Worm (Caenorhabditis elegans): ENCODE measurements around the gene tpa-1.

tpa-1 gene

DNA sequence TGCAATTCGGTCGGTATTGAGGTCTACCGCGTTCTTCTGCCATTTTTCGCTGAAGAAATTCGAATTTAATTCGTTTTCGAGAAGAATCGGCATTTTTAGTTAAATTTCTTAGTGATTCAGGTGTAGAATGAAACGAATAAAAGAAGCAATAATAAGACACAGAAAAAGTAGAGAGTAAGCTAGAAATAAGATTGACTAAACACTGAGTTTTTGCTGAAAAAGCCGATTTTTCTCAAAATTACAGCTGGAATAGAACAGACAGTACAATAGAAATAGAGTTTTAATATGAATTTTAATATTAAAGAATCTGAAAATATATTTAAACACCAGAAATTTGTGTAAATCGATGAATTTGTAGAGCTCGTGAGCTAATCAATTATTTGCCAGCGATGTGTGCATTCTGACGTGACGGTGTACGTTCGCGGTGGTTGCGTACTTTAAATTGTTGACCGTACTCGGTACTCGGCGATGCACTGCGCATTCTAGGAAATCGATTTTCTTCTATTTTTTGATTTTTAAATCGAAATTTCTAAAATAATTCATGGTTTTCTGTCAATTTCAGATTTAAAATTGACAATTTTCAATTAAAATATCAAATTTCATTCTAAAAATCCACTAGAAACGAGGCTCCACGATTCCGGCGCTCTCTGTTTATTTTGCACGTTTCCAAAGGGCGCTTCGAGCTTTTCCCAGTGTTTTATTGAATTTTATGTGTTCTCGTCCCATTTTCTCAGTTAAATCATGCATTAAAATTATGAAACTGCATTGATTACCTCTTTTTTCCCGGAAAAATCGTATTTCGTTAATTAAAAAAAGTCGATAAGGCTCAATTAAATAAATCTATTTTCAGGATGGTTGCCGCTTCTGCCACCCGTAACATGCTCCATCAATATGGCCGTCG, 34.4 kb downstream of the tpa-1 start, which contains the start of the genes grld-1 and cox-6C (continued):
- TF ChIP-seq zip-11 (GFP tag; IDR thresholded peaks at IDR 0.05), result no peak
- TF ChIP-seq arid-1 (GFP tag; conservative IDR thresholded peaks at IDR 0.05), result no peak
- no peak for TF ChIP-seq nhr-25 (tag; optimal IDR thresholded peaks at IDR 0.05; ENCODE audit: borderline replicate concordance, insufficient read depth)
- peak; percentile 65 for TF ChIP-seq mep-1 (tag; optimal IDR thresholded peaks at IDR 0.05)
- no peak for TF ChIP-seq nhr-10 (tag; optimal IDR thresholded peaks at IDR 0.05)
- no peak for TF ChIP-seq nhr-111 (GFP tag; optimal IDR thresholded peaks at IDR 0.05)
- TF ChIP-seq nhr-237 (tag; optimal IDR thresholded peaks at IDR 0.05), result no peak
- no peak for TF ChIP-seq tag-97 (GFP tag; IDR thresholded peaks at IDR 0.05)
- peak; percentile 45 for TF ChIP-seq dpl-1 (GFP tag; optimal IDR thresholded peaks at IDR 0.05)
- TF ChIP-seq nhr-41 (GFP tag; IDR thresholded peaks at IDR 0.05), result no peak
- no peak for TF ChIP-seq unc-39 (tag; optimal IDR thresholded peaks at IDR 0.05)
- peak; percentile 54 for TF ChIP-seq hlh-30 (tag; optimal IDR thresholded peaks at IDR 0.05; ENCODE audit: insufficient read depth)
- no peak for TF ChIP-seq lin-39 (tag; optimal IDR thresholded peaks at IDR 0.05)
- no peak for TF ChIP-seq lir-3 (tag; optimal IDR thresholded peaks at IDR 0.05)
- TF ChIP-seq nhr-11 (tag; optimal IDR thresholded peaks at IDR 0.05), result no peak
- TF ChIP-seq ceh-20 (GFP tag; IDR thresholded peaks at IDR 0.05), result no peak
- no peak for TF ChIP-seq lin-1 (GFP tag; IDR thresholded peaks at IDR 0.05)
- no peak for TF ChIP-seq ztf-11 (tag; optimal IDR thresholded peaks at IDR 0.05)
- no peak for TF ChIP-seq aly-2 (tag; optimal IDR thresholded peaks at IDR 0.05)
- TF ChIP-seq hmg-1.1 (GFP tag; IDR thresholded peaks at IDR 0.05), result peak; percentile 43
- peak; percentile 82 to 97 for TF ChIP-seq lsy-2 (tag; optimal IDR thresholded peaks at IDR 0.05)
- peak in 1 of 2 experiments; percentile 26 for TF ChIP-seq mdl-1 (tag; optimal IDR thresholded peaks at IDR 0.05)
- TF ChIP-seq ama-1 (optimal IDR thresholded peaks at IDR 0.05), result no peak
- TF ChIP-seq dve-1 (tag; optimal IDR thresholded peaks at IDR 0.05; ENCODE audit: insufficient read depth), result peak; percentile 29
- no peak for TF ChIP-seq ZK337.2 (GFP tag; IDR thresholded peaks at IDR 0.05)
- TF ChIP-seq Y105C5A.15 (GFP tag; IDR thresholded peaks at IDR 0.05), result no peak
- TF ChIP-seq ZK546.5 (tag; optimal IDR thresholded peaks at IDR 0.05), result no peak
- TF ChIP-seq aha-1 (tag), result peak; percentile 61
- TF ChIP-seq F37D6.2 (tag; optimal IDR thresholded peaks at IDR 0.05), result peak; percentile 32
- no peak for TF ChIP-seq zip-2 (tag; optimal IDR thresholded peaks at IDR 0.05)
- TF ChIP-seq saeg-2 (GFP tag; IDR thresholded peaks at IDR 0.05), result no peak
- peak; percentile 23 for TF ChIP-seq fkh-10 (GFP tag; optimal IDR thresholded peaks at IDR 0.05)
- TF ChIP-seq rbr-2 (tag; optimal IDR thresholded peaks at IDR 0.05), result peak; percentile 49

DNA sequence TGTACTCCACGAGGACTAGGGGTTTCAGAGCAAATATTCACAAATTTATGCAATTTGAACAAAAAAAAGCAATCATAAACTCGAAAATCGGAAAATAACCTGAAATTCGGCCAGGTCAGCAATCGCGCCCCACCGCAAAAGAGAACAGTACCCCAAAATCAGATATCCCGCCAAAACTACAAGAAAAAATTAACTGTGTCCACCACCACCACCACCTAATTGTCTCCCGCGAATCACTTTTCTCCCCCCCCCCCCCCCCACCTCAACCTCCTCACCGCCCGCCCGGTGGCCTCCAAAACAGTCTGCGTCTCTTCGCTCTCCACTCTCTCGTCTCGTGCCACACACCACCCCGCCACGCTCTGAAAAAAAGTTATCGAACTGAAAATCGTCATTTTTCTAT, 36.7 kb downstream of the tpa-1 start:
- TF ChIP-seq skn-1 (tag; optimal IDR thresholded peaks at IDR 0.05) (no peak), set-16 (GFP tag; IDR thresholded peaks at IDR 0.05) (peak; percentile 93), lin-29 (GFP tag; IDR thresholded peaks at IDR 0.05) (no peak), mes-2 (tag; optimal IDR thresholded peaks at IDR 0.05; ENCODE audit: poor library complexity, severe bottlenecking) (peak; percentile 8), mxl-3 (GFP tag; optimal IDR thresholded peaks at IDR 0.05) (peak; percentile 22), lim-7 (GFP tag; IDR thresholded peaks at IDR 0.05) (no peak), lin-38 (GFP tag; IDR thresholded peaks at IDR 0.05) (peak; percentile 53), lin-39 (tag; optimal IDR thresholded peaks at IDR 0.05) (no peak), duxl-1 (tag; optimal IDR thresholded peaks at IDR 0.05; ENCODE audit: poor library complexity) (no peak), lin-13 (GFP tag; optimal IDR thresholded peaks at IDR 0.05) (no peak), nhr-41 (GFP tag; IDR thresholded peaks at IDR 0.05) (no peak)

Measured in whole organism, L4 larva.